Fruit fly (Drosophila melanogaster): ENCODE measurements around the gene Rsph9.

The Rsph9 gene

dm6 chr2L:17380508-17380907 is 31.9 kb downstream of the Rsph9 start:
- TF ChIP-seq br (GFP tag; optimal IDR thresholded peaks at IDR 0.05) (no peak), Myc (optimal IDR thresholded peaks at IDR 0.05) (peak; percentile 34)

- TF ChIP-seq Hr83 (GFP tag; optimal IDR thresholded peaks at IDR 0.05; ENCODE audit: poor library complexity, severe bottlenecking) (peak; percentile 26), dmrt93B (GFP tag; optimal IDR thresholded peaks at IDR 0.05) (no peak), usp (GFP tag; optimal IDR thresholded peaks at IDR 0.05) (no peak), sv (GFP tag; optimal IDR thresholded peaks at IDR 0.05) (peak; percentile 21), Abd-B (GFP tag; optimal IDR thresholded peaks at IDR 0.05) (no peak)
Measured at dm6 chr2L:17379844-17380243, 32.6 kb downstream of the Rsph9 start.

dm6 chr2L:17378767-17379301 is 33.6 kb downstream of the Rsph9 start:
- TF ChIP-seq rgr (GFP tag; optimal IDR thresholded peaks at IDR 0.05) (peak; percentile 74), N (GFP tag; optimal IDR thresholded peaks at IDR 0.05) (no peak), woc (GFP tag; optimal IDR thresholded peaks at IDR 0.05) (no peak), ey (GFP tag; optimal IDR thresholded peaks at IDR 0.05) (peak; percentile 71), brk (GFP tag; optimal IDR thresholded peaks at IDR 0.05) (no peak), Mio (GFP tag; optimal IDR thresholded peaks at IDR 0.05) (no peak), dmrt93B (GFP tag; optimal IDR thresholded peaks at IDR 0.05) (peak; percentile 10), CG32264 (GFP tag; optimal IDR thresholded peaks at IDR 0.05) (peak; percentile 12), dsf (GFP tag; optimal IDR thresholded peaks at IDR 0.05; ENCODE audit: borderline replicate concordance) (no peak), Jra (GFP tag; optimal IDR thresholded peaks at IDR 0.05) (peak; percentile 54), Hr78 (GFP tag; optimal IDR thresholded peaks at IDR 0.05) (no peak), fru (GFP tag; optimal IDR thresholded peaks at IDR 0.05) (peak; percentile 78), OdsH (GFP tag; optimal IDR thresholded peaks at IDR 0.05) (peak; percentile 66), Hnf4 (GFP tag; optimal IDR thresholded peaks at IDR 0.05) (peak; percentile 79), Hr83 (GFP tag; optimal IDR thresholded peaks at IDR 0.05; ENCODE audit: poor library complexity, severe bottlenecking) (peak; percentile 76), pan (optimal IDR thresholded peaks at IDR 0.05) (no peak), psq (GFP tag; optimal IDR thresholded peaks at IDR 0.05) (peak; percentile 60), dl (GFP tag; optimal IDR thresholded peaks at IDR 0.05; ENCODE audit: insufficient read depth in 1 of 2, partially characterized antibody in 2 of 2) (no peak), sv (GFP tag; optimal IDR thresholded peaks at IDR 0.05) (peak; percentile 91), HLH106 (tag; optimal IDR thresholded peaks at IDR 0.05) (peak; percentile 70), tai (GFP tag; optimal IDR thresholded peaks at IDR 0.05) (peak; percentile 55), foxo (GFP tag; optimal IDR thresholded peaks at IDR 0.05) (peak in 1 of 2 experiments; percentile 69), h (GFP tag; optimal IDR thresholded peaks at IDR 0.05) (peak; percentile 62), Dfd (GFP tag; optimal IDR thresholded peaks at IDR 0.05) (no peak), Myc (optimal IDR thresholded peaks at IDR 0.05) (no peak), lola (GFP tag; optimal IDR thresholded peaks at IDR 0.05) (no peak), Sp1 (GFP tag; optimal IDR thresholded peaks at IDR 0.05) (peak; percentile 57), br (GFP tag; optimal IDR thresholded peaks at IDR 0.05) (peak; percentile 64), usp (GFP tag; optimal IDR thresholded peaks at IDR 0.05) (no peak)

dm6 chr2L:17377818-17378217 is 34.6 kb downstream of the Rsph9 start:
- TF ChIP-seq CrebA (GFP tag; optimal IDR thresholded peaks at IDR 0.05; ENCODE audit: borderline replicate concordance) (no peak), Myc (optimal IDR thresholded peaks at IDR 0.05) (no peak), Hnf4 (GFP tag; optimal IDR thresholded peaks at IDR 0.05) (no peak), psq (GFP tag; optimal IDR thresholded peaks at IDR 0.05) (no peak), Sp1 (GFP tag; optimal IDR thresholded peaks at IDR 0.05) (no peak), woc (GFP tag; optimal IDR thresholded peaks at IDR 0.05) (no peak), foxo (GFP tag; optimal IDR thresholded peaks at IDR 0.05) (no peak), Jra (GFP tag; optimal IDR thresholded peaks at IDR 0.05) (no peak), N (GFP tag; optimal IDR thresholded peaks at IDR 0.05) (no peak), rgr (GFP tag; optimal IDR thresholded peaks at IDR 0.05) (no peak), h (GFP tag; optimal IDR thresholded peaks at IDR 0.05) (no peak)

dm6 chr2L:17375955-17376659 is 36.3 kb downstream of the Rsph9 start:
- TF ChIP-seq dmrt93B (GFP tag; optimal IDR thresholded peaks at IDR 0.05) (no peak), Abd-B (GFP tag; optimal IDR thresholded peaks at IDR 0.05) (no peak), CG32264 (GFP tag; optimal IDR thresholded peaks at IDR 0.05) (no peak)

All from whole organism, wandering third instar larva.